Fruit fly (Drosophila melanogaster) Kc167 (cell line): ENCODE results near the gene Cht2.

Experiments
- Myc ChIP-seq: fragments of >200 bp; optimal IDR thresholded peaks from 2 replicates; lab custom pipeline; 2017; ENCODE audit warnings: missing external identifiers
- Sin3A ChIP-seq: fragments of >200 bp; optimal IDR thresholded peaks from 2 replicates; lab custom pipeline; 2018; ENCODE audit warnings: missing external identifiers
- h ChIP-seq: fragments of >200 bp; optimal IDR thresholded peaks from 3 replicates; lab custom pipeline; 2018; ENCODE audit warnings: missing external identifiers
- insv ChIP-seq: fragments of >200 bp; optimal IDR thresholded peaks from 3 replicates; lab custom pipeline; 2018; ENCODE audit warnings: missing external identifiers
- psq ChIP-seq: fragments of >200 bp; optimal IDR thresholded peaks from 2 replicates; lab custom pipeline; 2017; ENCODE audit warnings: missing external identifiers
- ttk ChIP-seq: sonication (Bioruptor generic); optimal IDR thresholded peaks from 2 replicates; lab custom pipeline; 2017; ENCODE audit warnings: missing external identifiers

Gene Cht2

DNA sequence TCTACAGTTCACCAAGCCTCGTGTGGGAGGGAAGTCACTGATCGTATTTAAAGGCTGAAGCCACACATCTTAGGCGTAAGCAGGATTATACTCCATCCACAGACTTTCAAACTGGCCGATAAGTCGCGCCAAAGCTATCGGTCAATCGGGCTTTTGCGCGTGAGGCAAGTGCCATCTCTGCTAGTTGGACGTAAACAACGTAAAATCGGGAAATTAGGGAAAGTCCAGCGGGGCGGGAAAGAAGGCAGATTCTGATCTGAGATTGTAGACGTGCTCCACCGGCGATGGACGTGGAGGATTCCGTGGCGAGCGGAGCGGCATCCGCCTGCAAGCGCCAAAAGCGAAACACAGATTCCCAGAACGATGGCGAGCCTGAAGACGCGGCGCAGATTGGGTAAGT, 409 bp upstream of the Cht2 start, which contains the start of gene CG8001:
TSS of gene CG8001 (plus strand) at position 17 of the 400 bp plus-strand sequence.
- TF ChIP-seq Myc (lab: Kevin White, UChicago) (no peak), Sin3A (lab: Kevin White, UChicago) (no peak), insv (no peak), h (lab: Kevin White, UChicago) (no peak), ttk (no peak), psq (no peak)

DNA sequence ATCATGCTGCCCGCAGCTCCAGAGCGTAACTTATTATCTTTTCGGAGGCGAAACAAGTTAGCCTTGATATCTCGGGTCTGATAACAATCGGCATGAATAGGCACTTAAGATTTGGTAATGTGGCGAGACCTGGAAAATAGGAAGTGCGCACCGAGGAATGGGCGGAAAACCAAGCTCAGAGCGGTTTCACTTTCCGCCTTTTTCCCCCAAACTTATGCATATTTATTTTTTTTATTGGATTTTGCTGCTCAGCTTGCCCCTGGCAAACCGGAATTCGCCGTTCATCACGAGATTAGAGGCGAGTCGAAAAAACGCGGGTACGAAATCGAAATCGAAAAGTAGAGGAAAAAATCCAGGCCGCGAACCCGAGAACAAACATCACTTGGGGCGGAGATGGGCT, 799 bp downstream of the Cht2 start:
- TF ChIP-seq Sin3A (lab: Kevin White, UChicago) (no peak), Myc (lab: Kevin White, UChicago) (no peak), ttk (no peak), h (lab: Kevin White, UChicago) (no peak), psq (no peak), insv (no peak)

DNA sequence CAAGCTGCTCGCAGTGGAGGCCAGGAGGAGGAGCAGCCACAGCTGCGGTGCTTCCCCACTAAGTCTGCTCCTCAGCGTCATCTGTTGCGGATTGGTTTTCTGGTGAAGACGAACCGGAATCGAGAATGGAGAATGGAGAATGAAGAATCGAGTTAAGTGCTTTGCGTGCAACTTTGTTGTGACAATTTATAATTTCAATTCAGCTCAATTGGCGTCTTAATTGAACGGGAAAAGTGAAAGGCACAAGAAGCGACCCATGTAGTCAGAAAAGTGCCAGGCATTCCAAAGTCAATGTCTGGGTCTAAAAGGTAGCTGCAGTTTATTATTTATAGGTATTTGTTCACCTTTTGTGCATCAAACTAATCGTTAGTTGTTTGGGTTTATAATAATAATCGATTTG, 1.5 kb downstream of the Cht2 start:
- TF ChIP-seq Sin3A (lab: Kevin White, UChicago): no peak
- TF ChIP-seq Myc (lab: Kevin White, UChicago): no peak
- TF ChIP-seq insv: no peak
- TF ChIP-seq psq: no peak
- no peak for TF ChIP-seq h (lab: Kevin White, UChicago)
- no peak for TF ChIP-seq ttk

DNA sequence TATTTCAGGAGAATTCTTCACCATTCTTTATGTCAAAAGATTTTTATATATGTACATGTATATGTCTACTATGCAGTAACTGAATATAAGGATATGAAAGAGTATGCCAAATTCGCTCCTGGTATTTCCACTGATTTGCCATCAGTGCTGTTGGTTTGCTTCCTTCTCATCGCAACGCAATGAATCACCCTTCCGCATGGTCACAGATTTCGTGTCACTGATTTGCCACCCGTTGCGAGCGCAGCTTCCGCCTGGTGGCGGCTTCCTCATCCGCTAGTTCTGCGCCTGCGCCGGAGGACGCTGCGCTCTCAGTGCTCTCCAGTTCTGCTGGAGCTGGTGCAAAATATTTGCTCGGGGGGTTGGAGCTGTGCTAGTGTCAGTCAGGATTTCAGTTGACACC, 7.5 kb downstream of the Cht2 start:
- TF ChIP-seq Sin3A (lab: Kevin White, UChicago): no peak
- no peak for TF ChIP-seq ttk
- no peak for TF ChIP-seq Myc (lab: Kevin White, UChicago)
- TF ChIP-seq insv: no peak
- no peak for TF ChIP-seq h (lab: Kevin White, UChicago)
- no peak for TF ChIP-seq psq

DNA sequence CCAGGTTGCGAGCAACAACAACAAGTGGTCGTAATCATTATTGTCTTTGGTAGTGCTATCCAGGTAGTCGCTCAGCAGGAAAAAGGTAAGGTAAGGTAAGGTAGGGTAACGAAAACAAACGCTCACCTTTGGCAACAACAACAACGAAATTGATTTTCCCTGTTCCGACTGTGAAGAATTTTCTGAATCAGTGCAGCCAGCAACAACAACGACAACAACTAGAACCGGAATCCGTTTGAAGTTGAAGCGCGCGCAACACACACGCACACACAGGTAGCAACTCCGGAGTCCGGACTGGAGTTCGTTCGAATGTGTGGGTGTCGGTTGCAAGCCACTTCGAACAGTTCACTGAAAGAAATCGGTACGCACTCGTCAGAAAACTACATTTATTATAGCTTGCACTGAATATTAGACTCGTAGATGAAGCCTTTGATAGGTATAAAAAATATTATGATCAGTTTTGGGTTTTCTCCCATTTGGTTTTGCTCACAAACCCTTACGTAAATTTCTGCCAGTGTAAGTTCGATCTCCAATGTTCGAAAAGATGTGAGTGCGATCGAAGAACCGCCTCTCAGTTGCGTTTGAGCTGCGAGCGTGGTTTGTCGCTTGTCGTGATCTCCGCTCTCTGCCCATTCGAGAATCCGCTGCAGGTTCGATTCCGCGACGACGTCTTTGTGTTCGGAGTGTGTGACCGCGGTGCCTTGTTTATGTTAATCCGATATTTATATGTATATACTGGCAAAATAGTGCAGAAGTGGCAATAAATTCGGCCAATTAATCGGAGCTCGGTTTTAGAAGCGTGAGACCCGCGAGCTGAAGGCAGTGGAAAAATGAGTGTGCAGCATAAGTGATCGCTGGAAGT, 9.2 kb downstream of the Cht2 start, which contains the start of gene CG13921:
TSS of gene CG13921 (plus strand) at position 570 of the 862 bp plus-strand sequence.
- TF ChIP-seq psq (no peak), Myc (lab: Kevin White, UChicago) (no peak), insv (no peak), h (lab: Kevin White, UChicago) (no peak), ttk (no peak), Sin3A (lab: Kevin White, UChicago) (no peak)

DNA sequence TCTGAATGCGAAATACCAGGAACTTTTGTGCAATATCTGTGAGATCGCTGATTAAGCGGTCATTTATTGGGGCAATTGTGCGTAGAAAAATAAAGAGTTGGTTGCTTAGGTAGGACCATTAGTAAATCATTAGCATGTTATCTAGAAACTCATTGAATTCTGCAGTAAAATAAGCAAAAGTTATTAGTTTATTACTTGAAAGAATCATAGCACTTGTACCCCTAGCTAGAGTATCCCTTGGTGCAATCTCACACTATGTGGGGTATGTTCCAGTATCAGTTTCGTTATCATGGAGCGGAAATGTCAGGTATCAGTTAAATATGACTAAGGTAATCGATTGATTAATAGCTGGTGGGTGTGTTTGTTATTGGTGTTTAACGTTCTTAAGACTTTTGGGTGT, 10.3 kb downstream of the Cht2 start:
- TF ChIP-seq ttk (no peak), psq (no peak), Sin3A (lab: Kevin White, UChicago) (no peak), insv (no peak), h (lab: Kevin White, UChicago) (no peak), Myc (lab: Kevin White, UChicago) (no peak)

DNA sequence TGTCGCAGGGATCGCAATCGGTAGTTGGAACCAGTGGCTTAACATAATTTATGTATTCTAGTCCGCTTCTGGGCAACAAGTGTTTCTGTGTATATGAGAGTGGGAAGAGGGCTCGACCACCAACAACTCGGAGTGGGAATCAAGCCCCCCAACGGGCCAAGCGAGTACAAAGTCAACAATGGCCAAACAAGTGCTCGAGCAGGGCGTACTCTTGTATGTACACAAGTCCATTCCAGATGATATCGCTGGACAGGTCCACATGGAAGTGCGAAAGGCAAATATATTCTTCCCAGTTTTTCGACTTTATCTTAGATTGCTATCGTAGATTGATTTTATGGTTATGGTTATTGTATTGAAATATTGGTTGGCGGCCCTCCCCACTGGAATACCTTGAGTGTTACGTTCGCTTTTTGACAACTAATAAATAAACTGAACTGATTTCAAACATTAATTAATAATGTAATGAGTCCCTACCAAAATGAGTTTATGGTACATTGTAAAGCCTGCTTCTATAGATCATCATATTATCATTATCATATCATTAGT, 13.1 kb downstream of the Cht2 start:
- TF ChIP-seq h (lab: Kevin White, UChicago) (no peak), ttk (no peak), psq (no peak), Sin3A (lab: Kevin White, UChicago) (no peak), insv (no peak), Myc (lab: Kevin White, UChicago) (no peak)

DNA sequence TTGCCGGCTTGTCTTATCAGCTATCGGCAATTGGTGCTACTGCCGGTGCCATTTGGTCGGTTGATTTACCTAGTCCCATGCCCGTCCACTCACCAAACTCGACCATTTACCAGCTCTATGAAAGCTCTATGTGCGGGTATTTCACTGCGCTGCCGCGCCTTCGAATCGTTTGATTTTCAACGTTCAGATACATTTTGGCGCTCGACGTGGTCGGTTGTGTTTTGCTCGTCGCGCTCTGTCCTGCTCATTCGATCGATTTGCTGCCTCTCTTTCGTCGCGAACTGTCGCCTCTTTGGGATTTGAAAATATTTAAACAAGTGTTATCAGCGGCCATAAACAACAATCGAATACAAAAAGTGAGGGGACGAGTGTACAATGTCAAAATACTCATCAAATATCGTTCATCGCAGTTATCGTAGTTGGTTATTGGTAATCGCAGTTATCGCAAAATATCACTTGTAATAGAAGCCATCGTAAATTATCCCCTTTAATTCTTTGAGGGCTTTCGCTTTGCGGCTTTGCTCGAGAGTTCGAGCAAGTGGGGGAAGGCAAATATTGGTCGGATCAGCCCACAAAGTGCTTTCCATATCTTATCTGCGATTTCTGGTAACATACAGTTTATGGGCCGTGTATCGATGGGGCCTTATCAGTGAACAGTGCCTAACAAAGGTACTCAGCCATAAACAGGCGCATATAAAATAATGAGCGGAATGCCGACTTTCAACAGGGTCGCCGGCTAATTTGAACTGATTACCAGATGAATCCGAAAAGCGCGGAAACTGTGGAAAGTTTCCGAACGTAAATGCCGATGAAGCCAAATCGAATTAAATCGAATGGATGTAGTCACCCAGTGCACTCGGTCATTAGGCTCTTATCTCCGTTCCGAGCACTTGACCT, 13.8 kb downstream of the Cht2 start:
- TF ChIP-seq insv (no peak), psq (no peak), Myc (lab: Kevin White, UChicago) (no peak), Sin3A (lab: Kevin White, UChicago) (no peak), ttk (no peak), h (lab: Kevin White, UChicago) (no peak)

DNA sequence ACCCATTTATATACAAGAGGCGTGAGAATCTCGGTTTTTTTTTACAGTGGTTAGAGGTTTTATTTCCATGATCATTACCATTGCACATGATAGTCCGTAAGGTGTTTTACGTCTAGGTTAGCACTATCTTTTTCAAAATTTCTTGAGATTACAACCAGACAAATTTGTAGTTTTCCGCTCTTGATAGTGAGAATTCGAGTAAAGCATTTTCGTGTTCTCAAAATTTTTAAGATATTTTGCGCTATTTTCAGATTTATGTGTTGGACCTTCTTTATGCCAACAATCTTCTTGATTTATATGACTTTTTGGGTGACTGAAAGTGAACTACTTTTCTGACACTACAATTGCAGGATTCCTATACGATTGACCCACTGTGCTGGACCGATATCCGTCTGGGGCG, 14.6 kb downstream of the Cht2 start:
- no peak for TF ChIP-seq h (lab: Kevin White, UChicago)

DNA sequence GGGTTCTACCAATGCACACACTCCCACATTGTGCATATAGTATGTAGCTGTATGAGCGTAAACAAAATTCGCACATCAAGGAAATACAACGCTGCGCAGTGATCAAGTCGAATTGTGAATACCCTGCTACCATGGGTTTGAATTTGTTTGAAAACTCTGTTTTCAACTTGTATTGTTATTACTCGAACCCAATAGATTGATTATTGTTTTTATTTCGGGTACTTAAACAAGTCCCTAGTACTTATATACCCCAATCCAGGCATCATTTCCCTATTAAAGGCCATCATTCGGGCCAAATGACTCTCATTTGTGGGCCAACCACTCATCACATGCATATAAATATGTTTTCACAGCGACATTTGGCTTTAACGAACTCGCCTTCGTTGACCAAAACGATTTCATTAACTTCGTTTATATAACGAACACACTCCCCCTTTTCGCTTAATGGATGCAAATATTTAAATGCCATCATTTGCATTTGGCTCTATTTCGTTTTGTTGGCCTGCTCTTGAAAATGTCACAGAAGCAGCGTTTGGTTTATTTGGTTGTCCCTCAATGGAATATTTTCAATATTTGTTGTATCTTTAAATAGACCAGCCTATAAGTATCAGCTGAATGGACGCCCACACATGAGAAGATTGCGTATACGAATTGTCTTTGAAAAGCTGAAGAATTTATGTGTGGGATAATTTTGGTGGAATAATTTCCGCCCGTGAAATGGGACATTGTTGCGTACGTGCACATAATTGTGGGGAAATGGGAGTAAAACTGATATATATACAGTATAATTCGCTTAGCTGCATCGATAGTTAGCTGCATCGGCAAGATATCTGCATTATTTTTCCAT, 15.4 kb downstream of the Cht2 start:
- TF ChIP-seq psq: no peak
- TF ChIP-seq Sin3A (lab: Kevin White, UChicago): no peak
- TF ChIP-seq Myc (lab: Kevin White, UChicago): no peak
- TF ChIP-seq ttk: no peak
- no peak for TF ChIP-seq h (lab: Kevin White, UChicago)
- TF ChIP-seq insv: no peak

DNA sequence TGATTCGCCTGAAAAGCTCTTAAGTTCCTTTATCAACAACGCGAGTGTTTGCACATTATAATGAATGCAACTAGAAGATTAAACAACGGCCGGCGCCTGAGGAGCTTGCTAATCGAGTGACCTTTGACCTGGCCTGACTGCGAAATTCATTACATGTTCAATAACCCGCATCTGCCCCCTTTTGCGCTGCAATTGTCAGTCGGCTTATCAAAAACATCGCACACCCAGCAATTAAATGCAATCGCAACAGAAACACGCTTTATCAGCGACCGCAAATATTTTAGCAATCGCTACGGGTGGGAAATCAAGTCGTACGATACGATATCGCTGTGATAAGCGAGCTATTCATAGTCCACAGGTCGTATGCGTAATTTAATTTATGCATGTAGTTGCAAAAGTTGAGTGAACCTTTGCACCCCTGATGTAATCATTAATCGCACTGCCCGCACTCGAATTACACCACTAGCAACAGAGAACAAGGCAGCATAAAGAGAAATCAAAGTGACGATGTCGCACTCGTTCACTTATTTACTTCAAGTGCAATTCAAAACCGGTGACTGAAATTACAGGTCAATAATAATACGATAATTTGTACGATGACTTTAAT, 16.1 kb downstream of the Cht2 start:
- TF ChIP-seq h (lab: Kevin White, UChicago) (no peak), Sin3A (lab: Kevin White, UChicago) (no peak), Myc (lab: Kevin White, UChicago) (no peak), ttk (no peak), psq (no peak), insv (no peak)
